Worm (Caenorhabditis elegans) whole organism, L4 larva: Measurements from ENCODE around the gene ppk-3.

ENCODE experiments used
- F26F4.8 ChIP-seq: fragments of 200-800 bp; sonication (Bioruptor generic); conservative IDR thresholded peaks from 2 replicates; pipeline ENCODE4 v1.3.6; 2022; ENCODE audit warnings: missing genetic modification characterization, missing compliant biosample characterization
- T26A8.4 ChIP-seq: fragments of 200-800 bp; sonication (Bioruptor generic); IDR thresholded peaks from 2 replicates; pipeline ENCODE4 v1.3.6; 2022; ENCODE audit warnings: missing genetic modification characterization, missing compliant biosample characterization
- Y48G9A.11 ChIP-seq: fragments of 200-800 bp; sonication (Bioruptor generic); IDR thresholded peaks from 2 replicates; pipeline ENCODE4 v1.3.6; 2022; ENCODE audit warnings: missing genetic modification reagents, missing genetic modification characterization, missing compliant biosample characterization
- ZK337.2 ChIP-seq: fragments of 200-800 bp; sonication (Bioruptor generic); IDR thresholded peaks from 2 replicates; pipeline ENCODE4 v1.3.6; 2022; ENCODE audit warnings: missing genetic modification reagents, missing genetic modification characterization, missing compliant biosample characterization
- aha-1 ChIP-seq: fragments of 150-350 bp; peaks from one replicate; lab custom pipeline; 2014; ENCODE audit warnings: missing biosample characterization, missing genetic modification characterization
- arid-1 ChIP-seq: fragments of 200-800 bp; sonication (Bioruptor generic); conservative IDR thresholded peaks from 2 replicates; pipeline ENCODE4 v1.3.6; 2022; ENCODE audit warnings: missing genetic modification reagents, missing genetic modification characterization, missing compliant biosample characterization
- attf-4 ChIP-seq: sonication (generic microtip); optimal IDR thresholded peaks from 3 replicates; lab custom pipeline; 2017; ENCODE audit warnings: missing biosample characterization, missing genetic modification characterization
- ceh-20 ChIP-seq: fragments of 200-800 bp; sonication (Bioruptor generic); IDR thresholded peaks from 2 replicates; pipeline ENCODE4 v1.3.6; 2022; ENCODE audit warnings: missing genetic modification reagents, missing genetic modification characterization, missing compliant biosample characterization
- ceh-32 ChIP-seq: sonication (generic microtip); optimal IDR thresholded peaks from 2 replicates; lab custom pipeline; 2016; ENCODE audit warnings: mild to moderate bottlenecking, missing genetic modification characterization, missing compliant biosample characterization; ENCODE audit not compliant: poor library complexity
- ceh-82 ChIP-seq: sonication (generic microtip); optimal IDR thresholded peaks from 2 replicates; lab custom pipeline; 2017; ENCODE audit warnings: missing biosample characterization, missing genetic modification characterization
- daf-16 ChIP-seq, 3 experiments: sonication (generic microtip); optimal IDR thresholded peaks; 2 replicates each; lab custom pipeline; 2016 to 2017; ENCODE audit warnings: missing genetic modification characterization in 3 of 3, missing genetic modification reagents in 3 of 3, mild to moderate bottlenecking in 2 of 3, missing compliant biosample characterization in 2 of 3, missing biosample characterization in 1 of 3, moderate library complexity in 1 of 3
- dmd-6 ChIP-seq: fragments of 200-800 bp; sonication (Bioruptor generic); IDR thresholded peaks from 2 replicates; pipeline ENCODE4 v1.3.6; 2022; ENCODE audit warnings: missing genetic modification reagents, missing genetic modification characterization, missing compliant biosample characterization
- dmd-9 ChIP-seq: fragments of 200-800 bp; sonication (Bioruptor generic); IDR thresholded peaks from 2 replicates; pipeline ENCODE4 v1.3.6; 2022; ENCODE audit warnings: missing genetic modification reagents, missing genetic modification characterization, missing compliant biosample characterization
- dpl-1 ChIP-seq: fragments of 150-350 bp; optimal IDR thresholded peaks from 2 replicates; lab custom pipeline; 2014; ENCODE audit warnings: missing biosample characterization, missing genetic modification reagents, missing genetic modification characterization
- duxl-1 ChIP-seq: sonication (generic microtip); optimal IDR thresholded peaks from 2 replicates; lab custom pipeline; 2016; ENCODE audit warnings: mild to moderate bottlenecking, missing genetic modification characterization, moderate library complexity, missing compliant biosample characterization; ENCODE audit not compliant: poor library complexity
- dve-1 ChIP-seq: sonication (generic microtip); optimal IDR thresholded peaks from 2 replicates; lab custom pipeline; 2017; ENCODE audit warnings: antibody characterized with exemption, mild to moderate bottlenecking, missing genetic modification characterization, missing compliant biosample characterization; ENCODE audit not compliant: insufficient read depth
- hif-1 ChIP-seq, 2 experiments: sonication (generic microtip); optimal IDR thresholded peaks; 2 replicates each; lab custom pipeline; 2016 to 2017; ENCODE audit warnings: missing compliant biosample characterization in 2 of 2, missing genetic modification characterization in 2 of 2, missing genetic modification reagents in 2 of 2, missing genotype in 2 of 2, mild to moderate bottlenecking in 1 of 2
- hlh-11 ChIP-seq: fragments of 200-800 bp; sonication (Bioruptor generic); optimal IDR thresholded peaks from 2 replicates; lab custom pipeline; 2018; ENCODE audit warnings: mild to moderate bottlenecking, missing genetic modification characterization, missing compliant biosample characterization
- hlh-30 ChIP-seq: sonication (generic microtip); optimal IDR thresholded peaks from 2 replicates; lab custom pipeline; 2017; ENCODE audit warnings: antibody characterized with exemption, mild to moderate bottlenecking, missing genetic modification characterization, missing compliant biosample characterization; ENCODE audit not compliant: insufficient read depth
- hmg-1.1 ChIP-seq: fragments of 200-800 bp; sonication (Bioruptor generic); IDR thresholded peaks from 2 replicates; pipeline ENCODE4 v1.3.6; 2022; ENCODE audit warnings: missing genetic modification reagents, missing genetic modification characterization, missing compliant biosample characterization
- jun-1 ChIP-seq: fragments of 150-350 bp; optimal IDR thresholded peaks from 2 replicates; lab custom pipeline; 2014; ENCODE audit warnings: missing biosample characterization, missing genetic modification reagents, missing genetic modification characterization
- lin-1 ChIP-seq: fragments of 200-800 bp; sonication (Bioruptor generic); IDR thresholded peaks from 2 replicates; pipeline ENCODE4 v1.3.6; 2022; ENCODE audit warnings: missing genetic modification reagents, missing genetic modification characterization, missing compliant biosample characterization
- lin-13 ChIP-seq: fragments of 150-350 bp; optimal IDR thresholded peaks from 2 replicates; lab custom pipeline; 2014; ENCODE audit warnings: missing biosample characterization, missing genetic modification reagents, missing genetic modification characterization
- lin-15B ChIP-seq: fragments of 150-350 bp; sonication (generic microtip); optimal IDR thresholded peaks from 3 replicates; lab custom pipeline; 2014; ENCODE audit warnings: missing biosample characterization, missing genetic modification characterization
- lin-29 ChIP-seq: fragments of 200-800 bp; sonication (Bioruptor generic); IDR thresholded peaks from 2 replicates; pipeline ENCODE4 v1.3.6; 2022; ENCODE audit warnings: missing genetic modification reagents, missing genetic modification characterization, missing compliant biosample characterization
- lin-38 ChIP-seq: fragments of 200-800 bp; sonication (Bioruptor generic); IDR thresholded peaks from 2 replicates; pipeline ENCODE4 v1.3.6; 2022; ENCODE audit warnings: missing genetic modification reagents, missing genetic modification characterization, missing compliant biosample characterization
- lsy-2 ChIP-seq, 2 experiments: fragments of 150-350 bp in 1 of 2; sonication (generic microtip) in 1 of 2; optimal IDR thresholded peaks; 2 replicates each; lab custom pipeline; 2014 to 2017; ENCODE audit warnings: missing biosample characterization in 2 of 2, missing genetic modification characterization in 2 of 2
- madf-9 ChIP-seq: fragments of 200-800 bp; sonication (Bioruptor generic); conservative IDR thresholded peaks from 2 replicates; pipeline ENCODE4 v1.3.6; 2022; ENCODE audit warnings: missing genetic modification reagents, missing genetic modification characterization, missing compliant biosample characterization
- mdl-1 ChIP-seq, 2 experiments: fragments of 150-350 bp in 1 of 2; sonication (generic microtip) in 1 of 2; optimal IDR thresholded peaks; 2 replicates each; lab custom pipeline; 2014 to 2017; ENCODE audit warnings: missing biosample characterization in 2 of 2, missing genetic modification characterization in 2 of 2
- mep-1 ChIP-seq: fragments of 150-350 bp; sonication (generic microtip); optimal IDR thresholded peaks from 3 replicates; lab custom pipeline; 2014; ENCODE audit warnings: missing biosample characterization, missing genetic modification characterization
- mes-2 ChIP-seq: sonication (generic microtip); optimal IDR thresholded peaks from 2 replicates; lab custom pipeline; 2016; ENCODE audit warnings: missing genotype, mild to moderate bottlenecking, missing genetic modification characterization, missing compliant biosample characterization; ENCODE audit not compliant: poor library complexity, severe bottlenecking
- mxl-3 ChIP-seq: fragments of 200-800 bp; sonication (Bioruptor generic); optimal IDR thresholded peaks from 2 replicates; lab custom pipeline; 2018; ENCODE audit warnings: mild to moderate bottlenecking, missing genetic modification characterization, missing compliant biosample characterization
- nhr-10 ChIP-seq: fragments of 150-350 bp; optimal IDR thresholded peaks from 2 replicates; lab custom pipeline; 2014; ENCODE audit warnings: missing biosample characterization, missing genetic modification characterization
- nhr-102 ChIP-seq: sonication (generic microtip); optimal IDR thresholded peaks from 2 replicates; lab custom pipeline; 2016; ENCODE audit warnings: mild to moderate bottlenecking, missing genetic modification characterization, moderate library complexity, missing compliant biosample characterization
- nhr-28 ChIP-seq: fragments of 150-350 bp; optimal IDR thresholded peaks from 2 replicates; lab custom pipeline; 2014; ENCODE audit warnings: missing biosample characterization, missing genetic modification characterization
- nhr-42 ChIP-seq: fragments of 200-800 bp; sonication (Bioruptor generic); IDR thresholded peaks from 2 replicates; pipeline ENCODE4 v1.3.6; 2022; ENCODE audit warnings: missing genetic modification characterization, missing compliant biosample characterization
- nhr-48 ChIP-seq: sonication (generic microtip); optimal IDR thresholded peaks from 2 replicates; lab custom pipeline; 2016; ENCODE audit warnings: mild to moderate bottlenecking, missing genetic modification characterization, missing compliant biosample characterization
- nhr-6 ChIP-seq: fragments of 150-350 bp; optimal IDR thresholded peaks from 2 replicates; lab custom pipeline; 2014; ENCODE audit warnings: missing biosample characterization, missing genetic modification characterization
- nhr-76 ChIP-seq: fragments of 150-350 bp; optimal IDR thresholded peaks from 2 replicates; lab custom pipeline; 2014; ENCODE audit warnings: missing biosample characterization, missing genetic modification characterization
- nhr-77 ChIP-seq: fragments of 150-350 bp; optimal IDR thresholded peaks from 2 replicates; lab custom pipeline; 2014; ENCODE audit warnings: missing biosample characterization, missing genetic modification characterization
- pha-4 ChIP-seq, 2 experiments: fragments of 150-350 bp in 1 of 2; fragments of 200-800 bp in 1 of 2; sonication (Bioruptor generic) in 1 of 2; IDR thresholded peaks in 1 of 2; optimal IDR thresholded peaks in 1 of 2; 2 replicates each; pipeline versions ENCODE4 v1.3.6 to Lab custom; 2014 to 2022; ENCODE audit warnings: missing genetic modification characterization in 2 of 2, missing genetic modification reagents in 2 of 2, missing biosample characterization in 1 of 2, missing compliant biosample characterization in 1 of 2
- rbr-2 ChIP-seq: sonication (generic microtip); optimal IDR thresholded peaks from 2 replicates; lab custom pipeline; 2016; ENCODE audit warnings: missing genotype, missing genetic modification characterization, missing compliant biosample characterization
- sdz-12 ChIP-seq: fragments of 200-800 bp; sonication (Bioruptor generic); optimal IDR thresholded peaks from 2 replicates; lab custom pipeline; 2018; ENCODE audit warnings: mild to moderate bottlenecking, missing genetic modification characterization, missing compliant biosample characterization
- spr-1 ChIP-seq: sonication (generic microtip); optimal IDR thresholded peaks from 2 replicates; lab custom pipeline; 2016; ENCODE audit warnings: mild to moderate bottlenecking, missing genetic modification characterization, missing compliant biosample characterization
- tra-1 ChIP-seq: fragments of 200-800 bp; sonication (Bioruptor generic); IDR thresholded peaks from 2 replicates; pipeline ENCODE4 v1.3.6; 2022; ENCODE audit warnings: missing genetic modification reagents, missing genetic modification characterization, missing compliant biosample characterization
- unc-39 ChIP-seq: sonication (generic microtip); optimal IDR thresholded peaks from 2 replicates; lab custom pipeline; 2017; ENCODE audit warnings: missing biosample characterization, missing genetic modification characterization
- unc-62 ChIP-seq, 3 experiments: fragments of 150-350 bp in 1 of 3; sonication (generic microtip); optimal IDR thresholded peaks in 2 of 3; peaks in 1 of 3; 1 replicate in 1 of 3; 2 replicates in 2 of 3; lab custom pipeline; 2014 to 2017; ENCODE audit warnings: missing biosample characterization in 3 of 3, missing genetic modification characterization in 3 of 3, missing genetic modification reagents in 3 of 3, missing genotype in 1 of 3

Gene ppk-3

ce11 chrX:12975595-12976089 is at the start of gene ppk-3:
ppk-3 (minus strand) TSS chrX:12975645.
- TF ChIP-seq F26F4.8 (GFP tag; lab: Robert Waterston, UW) (no peak), tra-1 (GFP tag; lab: Robert Waterston, UW) (peak; percentile 48; the same call in 1 of the 2 replicates), lin-29 (0 out of 2 replicates have a peak, but pooled peaks have one; percentile 21), pha-4 (GFP tag; IDR thresholded peaks at IDR 0.05; lab: Robert Waterston, UW) (no peak), pha-4 (tag; optimal IDR thresholded peaks at IDR 0.05; lab: Kevin White, UChicago) (peak; percentile 45), ceh-82 (no peak), nhr-10 (no peak), hmg-1.1 (GFP tag; lab: Robert Waterston, UW) (peak; percentile 73), dpl-1 (GFP tag; lab: Kevin White, UChicago) (peak; percentile 72), nhr-28 (peak; percentile 70), aha-1 (peak; percentile 98), nhr-42 (GFP tag; lab: Robert Waterston, UW) (peak; percentile 47; the same call in 1 of the 2 replicates), sdz-12 (no peak), spr-1 (tag; lab: Kevin White, UChicago) (peak; percentile 9), mep-1 (peak; percentile 79), lin-15B (tag; lab: Kevin White, UChicago) (no peak), dmd-9 (GFP tag; lab: Robert Waterston, UW) (no peak), unc-62 (GFP tag; optimal IDR thresholded peaks at IDR 0.05 in 1 of 2; lab: Kevin White, UChicago) (peak in 1 of 2 experiments; percentile 79), unc-62 (tag; optimal IDR thresholded peaks at IDR 0.05; lab: Kevin White, UChicago) (no peak), lin-1 (0 out of 2 replicates have a peak, but pooled peaks have one; percentile 13), rbr-2 (tag; lab: Kevin White, UChicago) (peak; percentile 62), duxl-1 (tag; lab: Kevin White, UChicago) (peak; percentile 25), hlh-11 (tag; lab: Kevin White, UChicago) (peak; percentile 85), attf-4 (tag; lab: Kevin White, UChicago) (no peak), nhr-48 (tag; lab: Kevin White, UChicago) (peak; percentile 16), daf-16 (GFP tag; optimal IDR thresholded peaks at IDR 0.05; lab: Kevin White, UChicago) (peak in 1 of 2 experiments; percentile 60), daf-16 (tag; optimal IDR thresholded peaks at IDR 0.05; lab: Kevin White, UChicago) (peak; percentile 47), T26A8.4 (GFP tag; lab: Robert Waterston, UW) (peak; percentile 58; the same call in 1 of the 2 replicates), nhr-6 (tag; lab: Kevin White, UChicago) (peak; percentile 17), hif-1 (tag; optimal IDR thresholded peaks at IDR 0.05; lab: Kevin White, UChicago) (peak in 1 of 2 experiments; percentile 46), lin-38 (GFP tag; lab: Robert Waterston, UW) (peak; percentile 96), jun-1 (tag; lab: Kevin White, UChicago) (no peak), mes-2 (tag; lab: Kevin White, UChicago) (peak; percentile 86), dve-1 (tag; lab: Kevin White, UChicago) (peak; percentile 75), Y48G9A.11 (GFP tag; lab: Robert Waterston, UW) (no peak), nhr-77 (tag; lab: Kevin White, UChicago) (peak; percentile 62), ceh-20 (GFP tag; lab: Robert Waterston, UW) (peak; percentile 24; the same call in 1 of the 2 replicates), lsy-2 (tag; optimal IDR thresholded peaks at IDR 0.05; lab: Kevin White, UChicago) (peak; percentile 8 to 81), nhr-76 (no peak), dmd-6 (peak; percentile 56), madf-9 (GFP tag; lab: Robert Waterston, UW) (0 out of 2 replicates have a peak, but pooled peaks have one; percentile 11), mdl-1 (tag; optimal IDR thresholded peaks at IDR 0.05; lab: Kevin White, UChicago) (peak in 1 of 2 experiments; percentile 75), ZK337.2 (GFP tag; lab: Robert Waterston, UW) (no peak), hlh-30 (tag; lab: Kevin White, UChicago) (peak; percentile 81), mxl-3 (GFP tag; lab: Kevin White, UChicago) (peak; percentile 72), nhr-102 (tag; lab: Kevin White, UChicago) (peak; percentile 13), lin-13 (GFP tag; lab: Kevin White, UChicago) (peak; percentile 0), arid-1 (GFP tag; lab: Robert Waterston, UW) (0 out of 2 replicates have a peak, but pooled peaks have one; percentile 30), unc-39 (tag; lab: Kevin White, UChicago) (no peak), ceh-32 (tag; lab: Kevin White, UChicago) (no peak)
